Worm (Caenorhabditis elegans) whole organism, L4 larva: Measurements from ENCODE around the gene T11F8.4.

ENCODE experiments used
- aly-2 ChIP-seq: sonication (generic microtip); optimal IDR thresholded peaks from 2 replicates; lab custom pipeline; 2018; ENCODE audit warnings: missing biosample characterization, missing genetic modification characterization
- daf-8 ChIP-seq: fragments of 200-800 bp; sonication (Bioruptor generic); IDR thresholded peaks from 2 replicates; pipeline ENCODE4 v1.3.6; 2022; ENCODE audit warnings: missing genetic modification characterization, missing compliant biosample characterization
- dmd-9 ChIP-seq: fragments of 200-800 bp; sonication (Bioruptor generic); IDR thresholded peaks from 2 replicates; pipeline ENCODE4 v1.3.6; 2022; ENCODE audit warnings: missing genetic modification reagents, missing genetic modification characterization, missing compliant biosample characterization
- duxl-1 ChIP-seq: sonication (generic microtip); optimal IDR thresholded peaks from 2 replicates; lab custom pipeline; 2016; ENCODE audit warnings: mild to moderate bottlenecking, missing genetic modification characterization, moderate library complexity, missing compliant biosample characterization; ENCODE audit not compliant: poor library complexity
- lin-15B ChIP-seq: fragments of 150-350 bp; sonication (generic microtip); optimal IDR thresholded peaks from 3 replicates; lab custom pipeline; 2014; ENCODE audit warnings: missing biosample characterization, missing genetic modification characterization
- nhr-10 ChIP-seq: fragments of 150-350 bp; optimal IDR thresholded peaks from 2 replicates; lab custom pipeline; 2014; ENCODE audit warnings: missing biosample characterization, missing genetic modification characterization
- nhr-237 ChIP-seq: sonication (generic microtip); optimal IDR thresholded peaks from 2 replicates; lab custom pipeline; 2017; ENCODE audit warnings: missing biosample characterization, missing genetic modification characterization
- nhr-28 ChIP-seq: fragments of 150-350 bp; optimal IDR thresholded peaks from 2 replicates; lab custom pipeline; 2014; ENCODE audit warnings: missing biosample characterization, missing genetic modification characterization
- nhr-76 ChIP-seq: fragments of 150-350 bp; optimal IDR thresholded peaks from 2 replicates; lab custom pipeline; 2014; ENCODE audit warnings: missing biosample characterization, missing genetic modification characterization
- pha-4 ChIP-seq, 2 experiments: fragments of 150-350 bp in 1 of 2; fragments of 200-800 bp in 1 of 2; sonication (Bioruptor generic) in 1 of 2; IDR thresholded peaks in 1 of 2; optimal IDR thresholded peaks in 1 of 2; 2 replicates each; pipeline versions ENCODE4 v1.3.6 to Lab custom; 2014 to 2022; ENCODE audit warnings: missing genetic modification characterization in 2 of 2, missing genetic modification reagents in 2 of 2, missing biosample characterization in 1 of 2, missing compliant biosample characterization in 1 of 2
- pqm-1 ChIP-seq: sonication (generic microtip); optimal IDR thresholded peaks from 2 replicates; lab custom pipeline; 2017; ENCODE audit warnings: missing biosample characterization, missing genetic modification characterization
- skn-1 ChIP-seq: fragments of 150-350 bp; optimal IDR thresholded peaks from 2 replicates; lab custom pipeline; 2014; ENCODE audit warnings: missing biosample characterization, missing genetic modification characterization
- unc-62 ChIP-seq, 3 experiments: fragments of 150-350 bp in 1 of 3; sonication (generic microtip); optimal IDR thresholded peaks in 2 of 3; peaks in 1 of 3; 1 replicate in 1 of 3; 2 replicates in 2 of 3; lab custom pipeline; 2014 to 2017; ENCODE audit warnings: missing biosample characterization in 3 of 3, missing genetic modification characterization in 3 of 3, missing genetic modification reagents in 3 of 3, missing genotype in 1 of 3
- zfp-3 ChIP-seq: fragments of 200-800 bp; sonication (Bioruptor generic); conservative IDR thresholded peaks from 2 replicates; pipeline ENCODE4 v1.3.6; 2022; ENCODE audit warnings: missing genetic modification reagents, missing genetic modification characterization, missing compliant biosample characterization

ce11 chrIV:5493135-5493534 is 16.8 kb upstream of the T11F8.4 start:
- TF ChIP-seq daf-8 = no peak
- no peak for TF ChIP-seq unc-62 (GFP tag; optimal IDR thresholded peaks at IDR 0.05 in 1 of 2; lab: Kevin White, UChicago)
- TF ChIP-seq unc-62 (tag; optimal IDR thresholded peaks at IDR 0.05; lab: Kevin White, UChicago) = no peak
- no peak for TF ChIP-seq nhr-237
- TF ChIP-seq pha-4 (GFP tag; IDR thresholded peaks at IDR 0.05; lab: Robert Waterston, UW) = no peak
- TF ChIP-seq pha-4 (tag; optimal IDR thresholded peaks at IDR 0.05; lab: Kevin White, UChicago) = no peak
- no peak for TF ChIP-seq nhr-76 (tag; lab: Kevin White, UChicago)
- TF ChIP-seq nhr-10 (tag; lab: Kevin White, UChicago) = no peak
- TF ChIP-seq pqm-1 (tag; lab: Kevin White, UChicago) = no peak
- TF ChIP-seq zfp-3 (GFP tag; lab: Robert Waterston, UW) = no peak
- no peak for TF ChIP-seq nhr-28 (tag; lab: Kevin White, UChicago)
- TF ChIP-seq dmd-9 (GFP tag; lab: Robert Waterston, UW) = no peak
- no peak for TF ChIP-seq lin-15B
- TF ChIP-seq aly-2 (tag; lab: Kevin White, UChicago) = no peak
- TF ChIP-seq duxl-1 = no peak
- TF ChIP-seq skn-1 (tag; lab: Kevin White, UChicago) = no peak
